Fruit fly (Drosophila melanogaster): ENCODE measurements around the gene CG7582.

dm6 chr3R:29668777-29669176 is 13.3 kb downstream of the CG7582 start, which contains the start of the genes ppk20 and ppk30:
- TF ChIP-seq CG12768 (GFP tag; optimal IDR thresholded peaks at IDR 0.05) (no peak), cnc (optimal IDR thresholded peaks at IDR 0.05) (no peak), toe (GFP tag; optimal IDR thresholded peaks at IDR 0.05) (no peak), kay (GFP tag; ENCODE audit: borderline replicate concordance) (no peak), CG1620 (GFP tag; optimal IDR thresholded peaks at IDR 0.05) (no peak), tj (GFP tag; optimal IDR thresholded peaks at IDR 0.05) (no peak), Clk (GFP tag; optimal IDR thresholded peaks at IDR 0.05) (no peak), CG7045 (GFP tag; optimal IDR thresholded peaks at IDR 0.05) (no peak), bab1 (GFP tag; optimal IDR thresholded peaks at IDR 0.05) (no peak), CG5204 (GFP tag; optimal IDR thresholded peaks at IDR 0.05) (no peak), cic (GFP tag; optimal IDR thresholded peaks at IDR 0.05) (no peak), ovo (GFP tag; optimal IDR thresholded peaks at IDR 0.05) (no peak)

Data from whole organism, adult.